Worm (Caenorhabditis elegans) whole organism, mixed stage, embryonic: ENCODE measurements around the gene nhr-123.

Experiments
- ces-1 ChIP-seq: fragments of 150-350 bp; optimal IDR thresholded peaks from 2 replicates; lab custom pipeline; 2014; ENCODE audit warnings: missing biosample characterization, missing genetic modification reagents, missing genetic modification characterization
- elt-3 ChIP-seq: fragments of 150-350 bp; optimal IDR thresholded peaks from 2 replicates; lab custom pipeline; 2014; ENCODE audit warnings: missing biosample characterization, missing genetic modification characterization
- flh-1 ChIP-seq: fragments of 200-800 bp; sonication (Bioruptor generic); optimal IDR thresholded peaks from 2 replicates; lab custom pipeline; 2018; ENCODE audit warnings: mild to moderate bottlenecking, missing genetic modification characterization, moderate library complexity, missing compliant biosample characterization
- lin-13 ChIP-seq: fragments of 150-350 bp; optimal IDR thresholded peaks from 2 replicates; lab custom pipeline; 2014; ENCODE audit warnings: missing biosample characterization, missing genetic modification characterization
- lsy-2 ChIP-seq: fragments of 150-350 bp; optimal IDR thresholded peaks from 2 replicates; lab custom pipeline; 2014; ENCODE audit warnings: missing biosample characterization, missing genetic modification characterization
- mep-1 ChIP-seq: fragments of 150-350 bp; optimal IDR thresholded peaks from 2 replicates; lab custom pipeline; 2017; ENCODE audit warnings: missing biosample characterization, missing genetic modification reagents, missing genetic modification characterization, inconsistent platforms
- nhr-12 ChIP-seq: fragments of 150-350 bp; optimal IDR thresholded peaks from 2 replicates; lab custom pipeline; 2014; ENCODE audit warnings: missing biosample characterization, missing genetic modification characterization
- nhr-237 ChIP-seq: fragments of 150-350 bp; optimal IDR thresholded peaks from 2 replicates; lab custom pipeline; 2014; ENCODE audit warnings: missing biosample characterization, missing genetic modification characterization
- nhr-28 ChIP-seq: fragments of 150-350 bp; optimal IDR thresholded peaks from 2 replicates; lab custom pipeline; 2014; ENCODE audit warnings: missing biosample characterization, missing genetic modification characterization
- snpc-4 ChIP-seq: fragments of 150-350 bp; optimal IDR thresholded peaks from 2 replicates; lab custom pipeline; 2014; ENCODE audit warnings: missing biosample characterization, missing genetic modification characterization
- tbx-8 ChIP-seq: fragments of 200-800 bp; sonication (Bioruptor generic); optimal IDR thresholded peaks from 2 replicates; lab custom pipeline; 2018; ENCODE audit warnings: mild to moderate bottlenecking, missing genetic modification characterization, moderate library complexity, missing compliant biosample characterization
- unc-62 ChIP-seq: fragments of 150-350 bp; optimal IDR thresholded peaks from 2 replicates; lab custom pipeline; 2014; ENCODE audit warnings: missing biosample characterization, missing genetic modification reagents, missing genetic modification characterization

DNA sequence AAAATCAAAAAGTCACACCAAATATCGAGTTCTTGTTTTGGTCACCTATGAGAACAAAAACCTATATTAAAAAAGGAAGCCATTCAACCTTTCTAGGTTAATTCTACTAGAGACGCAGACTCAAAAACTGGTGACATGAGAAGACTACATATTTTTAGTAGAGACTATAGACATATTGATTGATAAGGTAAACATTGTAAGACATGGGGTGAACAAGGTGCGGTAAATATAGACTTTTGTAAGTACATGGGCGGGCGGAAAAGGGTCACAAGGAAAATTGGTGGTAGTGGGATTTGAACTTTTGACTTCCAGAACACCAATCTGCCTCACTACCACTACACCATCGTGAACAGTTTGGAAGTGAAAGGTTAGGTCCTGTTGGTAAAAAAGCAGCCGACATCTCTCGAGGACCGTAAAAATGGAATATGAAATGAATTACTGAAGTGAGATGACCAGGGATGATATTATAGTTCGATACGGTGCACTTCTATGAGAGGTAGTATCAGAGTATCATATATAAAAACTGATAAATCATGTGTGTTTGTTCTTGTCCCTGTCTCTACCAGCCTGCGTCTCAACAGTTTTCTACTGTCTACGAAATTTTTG, 33.1 kb downstream of the nhr-123 start, which contains the start of gene nhr-212:
- TF ChIP-seq nhr-28 (tag; lab: Kevin White, UChicago): no peak
- no peak for TF ChIP-seq elt-3 (tag; lab: Kevin White, UChicago)
- TF ChIP-seq tbx-8 (GFP tag; lab: Kevin White, UChicago): no peak
- TF ChIP-seq mep-1 (tag; lab: Kevin White, UChicago): no peak
- no peak for TF ChIP-seq unc-62 (GFP tag; lab: Kevin White, UChicago)
- no peak for TF ChIP-seq flh-1 (GFP tag; lab: Kevin White, UChicago)
- no peak for TF ChIP-seq snpc-4
- no peak for TF ChIP-seq nhr-237 (tag; lab: Kevin White, UChicago)
- no peak for TF ChIP-seq nhr-12
- TF ChIP-seq ces-1: no peak
- no peak for TF ChIP-seq lin-13 (tag; lab: Kevin White, UChicago)
- no peak for TF ChIP-seq lsy-2 (tag; lab: Kevin White, UChicago)
